Worm (Caenorhabditis elegans): ENCODE results near the gene chil-18.

DNA sequence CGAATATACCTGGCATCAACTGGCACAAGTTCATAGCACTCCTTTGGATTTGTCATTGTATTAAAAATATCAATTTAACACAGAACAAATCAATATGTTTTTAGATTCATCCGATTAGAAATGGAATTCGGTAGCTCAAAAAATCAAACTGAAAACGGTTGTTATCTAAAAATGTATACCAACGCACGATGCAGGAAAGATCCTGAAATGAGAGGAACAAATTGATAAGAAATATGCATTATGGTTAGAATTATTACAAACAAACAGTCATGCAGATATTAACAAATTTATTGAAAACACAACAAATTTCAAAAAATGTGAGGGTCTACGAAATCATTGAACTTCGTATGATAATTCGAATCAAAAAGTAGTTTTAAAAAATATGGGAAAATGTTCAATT, 22.0 kb downstream of the chil-18 start, which contains the start of gene T19H5.6:
- TF ChIP-seq lin-14 (GFP tag; optimal IDR thresholded peaks at IDR 0.05) = no peak
- no peak for TF ChIP-seq isw-1 (GFP tag; IDR thresholded peaks at IDR 0.05)
- TF ChIP-seq tbx-2 (tag; optimal IDR thresholded peaks at IDR 0.05) = no peak
- no peak for TF ChIP-seq unc-30 (tag; optimal IDR thresholded peaks at IDR 0.05)
- TF ChIP-seq elt-3 (tag; optimal IDR thresholded peaks at IDR 0.05) = no peak
- no peak for TF ChIP-seq ztf-11 (tag; optimal IDR thresholded peaks at IDR 0.05)
- no peak for TF ChIP-seq ceh-88 (GFP tag; IDR thresholded peaks at IDR 0.05)
- no peak for TF ChIP-seq lin-35 (GFP tag; optimal IDR thresholded peaks at IDR 0.05)
- TF ChIP-seq nhr-28 (tag; optimal IDR thresholded peaks at IDR 0.05) = no peak
- TF ChIP-seq fkh-8 (tag; optimal IDR thresholded peaks at IDR 0.05) = no peak
- TF ChIP-seq aha-1 (tag; optimal IDR thresholded peaks at IDR 0.05) = no peak
